Worm (Caenorhabditis elegans) whole organism, L2 larva: ENCODE results near the gene R09E12.9.

Source experiments
- ZK546.5 ChIP-seq: sonication (generic microtip); optimal IDR thresholded peaks from 2 replicates; lab custom pipeline; 2017; ENCODE audit warnings: missing biosample characterization, missing genetic modification characterization
- aly-2 ChIP-seq: fragments of 150-350 bp; optimal IDR thresholded peaks from 2 replicates; lab custom pipeline; 2014; ENCODE audit warnings: missing biosample characterization, missing genetic modification characterization
- blmp-1 ChIP-seq: sonication (generic microtip); optimal IDR thresholded peaks from 2 replicates; lab custom pipeline; 2017; ENCODE audit warnings: missing genetic modification characterization, mild to moderate bottlenecking, missing compliant biosample characterization, antibody characterized with exemption, moderate library complexity; ENCODE audit not compliant: insufficient read depth
- egl-27 ChIP-seq: sonication (generic microtip); optimal IDR thresholded peaks from 3 replicates; lab custom pipeline; 2017; ENCODE audit warnings: missing biosample characterization, missing genetic modification reagents, missing genetic modification characterization
- lin-11 ChIP-seq: fragments of 150-350 bp; sonication (generic microtip); optimal IDR thresholded peaks from 2 replicates; lab custom pipeline; 2014; ENCODE audit warnings: missing biosample characterization, missing genetic modification characterization, inconsistent platforms, mixed read lengths
- nhr-11 ChIP-seq: fragments of 150-350 bp; optimal IDR thresholded peaks from 2 replicates; lab custom pipeline; 2014; ENCODE audit warnings: missing biosample characterization, missing genetic modification characterization
- nhr-23 ChIP-seq: fragments of 150-350 bp; optimal IDR thresholded peaks from 2 replicates; lab custom pipeline; 2014; ENCODE audit warnings: missing biosample characterization, missing genetic modification reagents, missing genetic modification characterization
- peb-1 ChIP-seq: fragments of 150-350 bp; optimal IDR thresholded peaks from 2 replicates; lab custom pipeline; 2014; ENCODE audit warnings: missing biosample characterization, missing genetic modification characterization
- snpc-4 ChIP-seq: fragments of 150-350 bp; optimal IDR thresholded peaks from 2 replicates; lab custom pipeline; 2014; ENCODE audit warnings: missing biosample characterization, missing genetic modification characterization
- unc-39 ChIP-seq: fragments of 150-350 bp; optimal IDR thresholded peaks from 2 replicates; lab custom pipeline; 2014; ENCODE audit warnings: missing biosample characterization, missing genetic modification characterization
- ztf-4 ChIP-seq: fragments of 150-350 bp; optimal IDR thresholded peaks from 2 replicates; lab custom pipeline; 2014; ENCODE audit warnings: missing biosample characterization, missing genetic modification characterization

- TF ChIP-seq blmp-1 (tag; lab: Kevin White, UChicago) (no peak), snpc-4 (tag; lab: Kevin White, UChicago) (no peak), ZK546.5 (tag; lab: Kevin White, UChicago) (no peak), egl-27 (tag; lab: Kevin White, UChicago) (no peak), nhr-11 (tag; lab: Kevin White, UChicago) (no peak), unc-39 (tag; lab: Kevin White, UChicago) (no peak), lin-11 (tag; lab: Kevin White, UChicago) (no peak), aly-2 (tag; lab: Kevin White, UChicago) (no peak), nhr-23 (tag; lab: Kevin White, UChicago) (no peak), peb-1 (tag; lab: Kevin White, UChicago) (no peak), ztf-4 (no peak)
Measured at ce11 chrV:779999-780398, 2.6 kb downstream of the R09E12.9 start, which contains the start of gene srbc-60.
